Worm (Caenorhabditis elegans) whole organism, L1 larva: ENCODE measurements around the gene K11D9.3.

Experiments
- lir-3 ChIP-seq: sonication (generic microtip); optimal IDR thresholded peaks from 2 replicates; lab custom pipeline; 2016; ENCODE audit warnings: mild to moderate bottlenecking, missing genetic modification characterization, moderate library complexity, missing compliant biosample characterization; ENCODE audit not compliant: poor library complexity
- unc-62 ChIP-seq: fragments of 150-350 bp; optimal IDR thresholded peaks from 2 replicates; lab custom pipeline; 2014; ENCODE audit warnings: missing biosample characterization, missing genetic modification reagents, missing genetic modification characterization

ce11 chrIII:10755480-10756066 lies 46.4 kb downstream of the K11D9.3 start, which contains the start of gene hpl-2:
- TF ChIP-seq unc-62 (GFP tag; lab: Kevin White, UChicago) (no peak), lir-3 (tag; lab: Kevin White, UChicago) (no peak)
